Fruit fly (Drosophila melanogaster): Measurements from ENCODE around the gene XRCC1.

The XRCC1 gene

dm6 chrX:5311838-5312339 is 17.8 kb upstream of the XRCC1 start, which contains the start of the genes TrxT and dhd:
Gene TrxT (minus strand): TSS chrX:5311888.
Gene dhd (plus strand): TSS chrX:5312171.
- peak; percentile 29 for TF ChIP-seq dmrt93B (GFP tag; optimal IDR thresholded peaks at IDR 0.05)
- peak; percentile 35 for TF ChIP-seq HLH106 (tag; optimal IDR thresholded peaks at IDR 0.05)
- no peak for TF ChIP-seq Hr78 (GFP tag; optimal IDR thresholded peaks at IDR 0.05)
- TF ChIP-seq jim (GFP tag; optimal IDR thresholded peaks at IDR 0.05): no peak
- no peak for TF ChIP-seq CG9705 (GFP tag; optimal IDR thresholded peaks at IDR 0.05)
- peak; percentile 43 for TF ChIP-seq Hr83 (GFP tag; optimal IDR thresholded peaks at IDR 0.05; ENCODE audit: poor library complexity, severe bottlenecking)
- TF ChIP-seq Sp1 (GFP tag; optimal IDR thresholded peaks at IDR 0.05): peak; percentile 34
- TF ChIP-seq Dif (GFP tag; optimal IDR thresholded peaks at IDR 0.05; ENCODE audit: partially characterized antibody): no peak
- no peak for TF ChIP-seq sv (GFP tag; optimal IDR thresholded peaks at IDR 0.05)
- no peak for TF ChIP-seq CG32264 (GFP tag; optimal IDR thresholded peaks at IDR 0.05)
- no peak for TF ChIP-seq pan (optimal IDR thresholded peaks at IDR 0.05)
- no peak for TF ChIP-seq Jra (GFP tag; optimal IDR thresholded peaks at IDR 0.05)
- TF ChIP-seq Myc (optimal IDR thresholded peaks at IDR 0.05): peak; percentile 32

dm6 chrX:5312958-5313357 is 16.7 kb upstream of the XRCC1 start, which contains the start of gene CG4198:
Gene CG4198 (plus strand): TSS chrX:5313258.
- TF ChIP-seq Hr78 (GFP tag; optimal IDR thresholded peaks at IDR 0.05) (no peak), usp (GFP tag; optimal IDR thresholded peaks at IDR 0.05) (no peak), woc (GFP tag; optimal IDR thresholded peaks at IDR 0.05) (no peak), Dif (GFP tag; optimal IDR thresholded peaks at IDR 0.05; ENCODE audit: partially characterized antibody) (no peak), Myc (optimal IDR thresholded peaks at IDR 0.05) (no peak), HLH106 (tag; optimal IDR thresholded peaks at IDR 0.05) (no peak), sage (GFP tag; optimal IDR thresholded peaks at IDR 0.05) (no peak), Vsx2 (GFP tag; optimal IDR thresholded peaks at IDR 0.05; ENCODE audit: partially characterized antibody) (no peak), Sp1 (GFP tag; optimal IDR thresholded peaks at IDR 0.05) (no peak), rgr (GFP tag; optimal IDR thresholded peaks at IDR 0.05) (no peak), br (GFP tag; optimal IDR thresholded peaks at IDR 0.05) (no peak), OdsH (GFP tag; optimal IDR thresholded peaks at IDR 0.05) (no peak), tai (GFP tag; optimal IDR thresholded peaks at IDR 0.05) (no peak), Dfd (GFP tag; optimal IDR thresholded peaks at IDR 0.05) (no peak), fru (GFP tag; optimal IDR thresholded peaks at IDR 0.05) (no peak), Hnf4 (GFP tag; optimal IDR thresholded peaks at IDR 0.05) (no peak)

- TF ChIP-seq dl (GFP tag; optimal IDR thresholded peaks at IDR 0.05; ENCODE audit: insufficient read depth in 1 of 2, partially characterized antibody in 2 of 2): no peak
- no peak for TF ChIP-seq Sp1 (GFP tag; optimal IDR thresholded peaks at IDR 0.05)
- TF ChIP-seq OdsH (GFP tag; optimal IDR thresholded peaks at IDR 0.05): no peak
- peak; percentile 31 for TF ChIP-seq Myc (optimal IDR thresholded peaks at IDR 0.05)
- TF ChIP-seq Rel (GFP tag; optimal IDR thresholded peaks at IDR 0.05): no peak
- no peak for TF ChIP-seq Rel (tag; optimal IDR thresholded peaks at IDR 0.05)
Measured at dm6 chrX:5317170-5317569, 12.5 kb upstream of the XRCC1 start, which contains the start of the genes CG15930 and Sas10. Gene CG15930 (minus strand): TSS chrX:5317295. Gene Sas10 (plus strand): TSS chrX:5317409.

- TF ChIP-seq foxo (GFP tag; optimal IDR thresholded peaks at IDR 0.05) (peak in 1 of 2 experiments; percentile 73), Dfd (GFP tag; optimal IDR thresholded peaks at IDR 0.05) (no peak), dl (GFP tag; optimal IDR thresholded peaks at IDR 0.05; ENCODE audit: insufficient read depth in 1 of 2, partially characterized antibody in 2 of 2) (no peak), N (GFP tag; optimal IDR thresholded peaks at IDR 0.05) (peak; percentile 86), CG32264 (GFP tag; optimal IDR thresholded peaks at IDR 0.05) (no peak), CG9705 (GFP tag; optimal IDR thresholded peaks at IDR 0.05) (peak; percentile 72), h (GFP tag; optimal IDR thresholded peaks at IDR 0.05) (peak; percentile 70), rgr (GFP tag; optimal IDR thresholded peaks at IDR 0.05) (peak; percentile 68), sage (GFP tag; optimal IDR thresholded peaks at IDR 0.05) (no peak), usp (GFP tag; optimal IDR thresholded peaks at IDR 0.05) (no peak), Hr83 (GFP tag; optimal IDR thresholded peaks at IDR 0.05; ENCODE audit: poor library complexity, severe bottlenecking) (peak; percentile 51), Dif (GFP tag; optimal IDR thresholded peaks at IDR 0.05; ENCODE audit: partially characterized antibody) (no peak), Sp1 (GFP tag; optimal IDR thresholded peaks at IDR 0.05) (peak; percentile 74), Hr78 (GFP tag; optimal IDR thresholded peaks at IDR 0.05) (no peak), fru (GFP tag; optimal IDR thresholded peaks at IDR 0.05) (no peak), OdsH (GFP tag; optimal IDR thresholded peaks at IDR 0.05) (peak; percentile 41), HLH106 (tag; optimal IDR thresholded peaks at IDR 0.05) (peak; percentile 74), Mio (GFP tag; optimal IDR thresholded peaks at IDR 0.05) (no peak), pan (optimal IDR thresholded peaks at IDR 0.05) (no peak), tai (GFP tag; optimal IDR thresholded peaks at IDR 0.05) (no peak), CrebA (GFP tag; optimal IDR thresholded peaks at IDR 0.05; ENCODE audit: borderline replicate concordance) (no peak), Rel (GFP tag; optimal IDR thresholded peaks at IDR 0.05) (no peak), Rel (tag; optimal IDR thresholded peaks at IDR 0.05) (peak; percentile 47), Myc (optimal IDR thresholded peaks at IDR 0.05) (no peak), Vsx2 (GFP tag; optimal IDR thresholded peaks at IDR 0.05; ENCODE audit: partially characterized antibody) (no peak), dsf (GFP tag; optimal IDR thresholded peaks at IDR 0.05; ENCODE audit: borderline replicate concordance) (no peak), ey (GFP tag; optimal IDR thresholded peaks at IDR 0.05) (peak; percentile 67), GATAd (GFP tag; optimal IDR thresholded peaks at IDR 0.05) (peak; percentile 9), brk (GFP tag; optimal IDR thresholded peaks at IDR 0.05) (no peak), psq (GFP tag; optimal IDR thresholded peaks at IDR 0.05) (peak; percentile 60), Hnf4 (GFP tag; optimal IDR thresholded peaks at IDR 0.05) (no peak), Abd-B (GFP tag; optimal IDR thresholded peaks at IDR 0.05) (no peak), jim (GFP tag; optimal IDR thresholded peaks at IDR 0.05) (peak; percentile 5), lola (GFP tag; optimal IDR thresholded peaks at IDR 0.05) (no peak), dmrt93B (GFP tag; optimal IDR thresholded peaks at IDR 0.05) (peak; percentile 69), woc (GFP tag; optimal IDR thresholded peaks at IDR 0.05) (peak; percentile 87)
Measured at dm6 chrX:5322459-5322883, 7.2 kb upstream of the XRCC1 start, which contains the start of gene Rnp4F. Gene Rnp4F (minus strand): TSS chrX:5322696.

All from whole organism, wandering third instar larva.